Fruit fly (Drosophila melanogaster): Measurements from ENCODE around the gene ND-B14.5B.

Gene ND-B14.5B

dm6 chr2L:3159144-3160000, 13.7 kb upstream of the ND-B14.5B start, which contains the start of the genes Mad and gkt (continued):
- peak in 1 of 2 experiments; percentile 75 for TF ChIP-seq eve (GFP tag; optimal IDR thresholded peaks at IDR 0.05)
- TF ChIP-seq E2f2 (GFP tag; IDR thresholded peaks at IDR 0.05) = peak; percentile 47
- 0 out of 2 replicates have a peak, but pooled peaks have one; percentile 30 for TF ChIP-seq sna (GFP tag; IDR thresholded peaks at IDR 0.05; ENCODE audit: partially characterized antibody)
- 0 out of 3 replicates have a peak, but pooled peaks have one; percentile 28 for TF ChIP-seq Doc3 (GFP tag; IDR thresholded peaks at IDR 0.05; ENCODE audit: partially characterized antibody)
- peak; percentile 88 for TF ChIP-seq chinmo (GFP tag; IDR thresholded peaks at IDR 0.05; ENCODE audit: partially characterized antibody)
- TF ChIP-seq vnd (GFP tag; IDR thresholded peaks at IDR 0.05; ENCODE audit: partially characterized antibody) = peak; percentile 21; the same call in 2 of the 3 replicates
- TF ChIP-seq ssp (GFP tag; IDR thresholded peaks at IDR 0.05) = 0 out of 2 replicates have a peak, but pooled peaks have one; percentile 7
- peak; percentile 41 for TF ChIP-seq YL-1 (GFP tag; optimal IDR thresholded peaks at IDR 0.05)
- peak; percentile 27; the same call in 1 of the 3 replicates for TF ChIP-seq CG34224 (GFP tag; IDR thresholded peaks at IDR 0.05; ENCODE audit: partially characterized antibody)
- TF ChIP-seq sqz (GFP tag; optimal IDR thresholded peaks at IDR 0.05) = peak; percentile 17
- TF ChIP-seq CG1603 (tag; optimal IDR thresholded peaks at IDR 0.05) = peak; percentile 11
- TF ChIP-seq zfh1 (GFP tag; IDR thresholded peaks at IDR 0.05) = no peak
- TF ChIP-seq CG6765 (GFP tag; optimal IDR thresholded peaks at IDR 0.05) = no peak
- peak; percentile 21 for TF ChIP-seq CG10147 (GFP tag; optimal IDR thresholded peaks at IDR 0.05)
- TF ChIP-seq CG8924 (tag; optimal IDR thresholded peaks at IDR 0.05) = peak; percentile 35
- peak; percentile 51 for TF ChIP-seq nerfin-2 (GFP tag; IDR thresholded peaks at IDR 0.05; ENCODE audit: partially characterized antibody)
- peak; percentile 19; the same call in 1 of the 2 replicates for TF ChIP-seq Bgb (GFP tag; IDR thresholded peaks at IDR 0.05; ENCODE audit: partially characterized antibody)
- TF ChIP-seq CG17186 (GFP tag; optimal IDR thresholded peaks at IDR 0.05) = peak; percentile 16
- peak; percentile 75 for TF ChIP-seq Dll (GFP tag; IDR thresholded peaks at IDR 0.05; ENCODE audit: partially characterized antibody)
- peak; percentile 67 for TF ChIP-seq row (GFP tag; IDR thresholded peaks at IDR 0.05)
- TF ChIP-seq Elba2 (GFP tag; optimal IDR thresholded peaks at IDR 0.05) = peak; percentile 26
- no peak for TF ChIP-seq tgo (GFP tag; IDR thresholded peaks at IDR 0.05)
- peak; percentile 87 for TF ChIP-seq MESR4 (GFP tag; optimal IDR thresholded peaks at IDR 0.05)
- peak; percentile 48 for TF ChIP-seq amos (GFP tag; IDR thresholded peaks at IDR 0.05; ENCODE audit: partially characterized antibody)
- no peak; the same call in 1 of the 2 replicates for TF ChIP-seq Atf6 (GFP tag; IDR thresholded peaks at IDR 0.05)
- TF ChIP-seq CG3838 (GFP tag; optimal IDR thresholded peaks at IDR 0.05) = peak; percentile 73

DNA sequence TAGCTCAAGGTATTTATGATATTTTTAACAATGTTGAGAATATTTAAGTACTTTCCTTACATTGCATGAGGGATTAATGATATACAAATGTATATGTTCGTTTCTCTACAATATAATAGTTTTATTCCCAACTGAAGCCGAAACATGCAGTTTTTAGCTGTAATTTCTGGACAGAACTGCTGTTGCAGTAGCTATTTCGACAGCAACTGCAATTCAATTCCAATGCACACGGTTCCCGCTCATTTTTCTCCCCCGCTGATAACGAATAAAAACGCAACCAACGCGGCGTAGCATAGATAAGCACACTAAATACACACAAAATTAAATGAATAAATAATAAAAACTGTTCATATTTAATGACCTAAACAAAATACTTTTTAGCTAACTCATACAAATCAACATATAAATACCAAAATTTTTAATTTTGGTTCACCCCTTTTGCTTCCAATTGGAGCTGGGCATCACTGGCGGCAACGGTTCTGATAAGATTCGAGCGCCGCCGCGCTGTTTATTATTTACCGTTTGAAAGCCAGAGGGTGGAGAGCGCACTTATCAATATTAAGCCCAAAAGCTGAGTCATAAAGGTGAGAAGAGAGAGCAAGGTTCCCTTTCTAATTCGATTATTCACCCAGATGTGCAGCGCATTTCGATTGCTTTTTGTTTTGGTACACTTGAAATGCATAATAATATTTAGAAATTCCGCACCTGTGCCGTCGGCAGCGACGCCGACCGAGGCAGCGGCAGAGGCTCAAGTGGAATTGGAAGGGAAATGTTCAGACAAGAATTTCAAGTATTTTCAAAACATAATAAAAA, 12.8 kb upstream of the ND-B14.5B start:
- TF ChIP-seq CG10654 (GFP tag; optimal IDR thresholded peaks at IDR 0.05) (no peak), CG1529 (GFP tag; optimal IDR thresholded peaks at IDR 0.05) (no peak), Nf-YA (GFP tag; IDR thresholded peaks at IDR 0.05) (no peak), slp2 (GFP tag; optimal IDR thresholded peaks at IDR 0.05) (no peak), CG7271 (tag; optimal IDR thresholded peaks at IDR 0.05) (no peak), gro (GFP tag; optimal IDR thresholded peaks at IDR 0.05) (no peak), CG6654 (GFP tag; optimal IDR thresholded peaks at IDR 0.05) (no peak), seq (GFP tag; IDR thresholded peaks at IDR 0.05) (no peak), C15 (GFP tag; IDR thresholded peaks at IDR 0.05) (no peak), pzg (GFP tag; optimal IDR thresholded peaks at IDR 0.05) (no peak), CG14014 (GFP tag; IDR thresholded peaks at IDR 0.05) (no peak), CG4707 (GFP tag; optimal IDR thresholded peaks at IDR 0.05) (peak; percentile 51), CG8359 (GFP tag; optimal IDR thresholded peaks at IDR 0.05; ENCODE audit: borderline replicate concordance) (peak; percentile 23), CG18262 (tag; optimal IDR thresholded peaks at IDR 0.05) (peak; percentile 46), en (GFP tag; optimal IDR thresholded peaks at IDR 0.05) (no peak), CG10431 (GFP tag; optimal IDR thresholded peaks at IDR 0.05) (peak; percentile 16), prd (optimal IDR thresholded peaks at IDR 0.05) (no peak), prd (GFP tag; IDR thresholded peaks at IDR 0.05) (no peak), crol (GFP tag; IDR thresholded peaks at IDR 0.05) (no peak), Ets65A (GFP tag) (peak; percentile 54), CG11085 (GFP tag; IDR thresholded peaks at IDR 0.05) (no peak)

Data from whole organism, embryonic.